Worm (Caenorhabditis elegans) whole organism, mixed stage, embryonic: ENCODE measurements around the gene ceh-31.

Source experiments
- M03D4.4 ChIP-seq: sonication (generic microtip); optimal IDR thresholded peaks from 2 replicates; lab custom pipeline; 2017; ENCODE audit warnings: mild to moderate bottlenecking, missing genetic modification characterization, missing compliant biosample characterization
- ceh-39 ChIP-seq: fragments of 150-350 bp; optimal IDR thresholded peaks from 2 replicates; lab custom pipeline; 2014; ENCODE audit warnings: missing biosample characterization, missing genetic modification characterization
- ceh-43 ChIP-seq: fragments of 200-800 bp; sonication (Bioruptor generic); optimal IDR thresholded peaks from 2 replicates; lab custom pipeline; 2018; ENCODE audit warnings: mild to moderate bottlenecking, missing genetic modification characterization, moderate library complexity, missing compliant biosample characterization
- ceh-83 ChIP-seq: fragments of 200-800 bp; sonication (Bioruptor generic); optimal IDR thresholded peaks from 2 replicates; lab custom pipeline; 2018; ENCODE audit warnings: mild to moderate bottlenecking, missing genetic modification characterization, missing compliant biosample characterization
- ces-1 ChIP-seq: fragments of 150-350 bp; optimal IDR thresholded peaks from 2 replicates; lab custom pipeline; 2014; ENCODE audit warnings: missing biosample characterization, missing genetic modification reagents, missing genetic modification characterization
- cnd-1 ChIP-seq: fragments of 200-800 bp; sonication (Bioruptor generic); optimal IDR thresholded peaks from 2 replicates; lab custom pipeline; 2018; ENCODE audit warnings: mild to moderate bottlenecking, missing genetic modification characterization, missing compliant biosample characterization
- drap-1 ChIP-seq: fragments of 200-800 bp; sonication (Bioruptor generic); optimal IDR thresholded peaks from 3 replicates; lab custom pipeline; 2018; ENCODE audit warnings: mild to moderate bottlenecking, missing genetic modification characterization, missing compliant biosample characterization
- elt-3 ChIP-seq: fragments of 150-350 bp; optimal IDR thresholded peaks from 2 replicates; lab custom pipeline; 2014; ENCODE audit warnings: missing biosample characterization, missing genetic modification characterization
- flh-1 ChIP-seq: fragments of 200-800 bp; sonication (Bioruptor generic); optimal IDR thresholded peaks from 2 replicates; lab custom pipeline; 2018; ENCODE audit warnings: mild to moderate bottlenecking, missing genetic modification characterization, moderate library complexity, missing compliant biosample characterization
- hlh-1 ChIP-seq: fragments of 150-350 bp; optimal IDR thresholded peaks from 2 replicates; lab custom pipeline; 2014; ENCODE audit warnings: missing biosample characterization, missing genetic modification reagents, missing genetic modification characterization
- lin-13 ChIP-seq: fragments of 150-350 bp; optimal IDR thresholded peaks from 2 replicates; lab custom pipeline; 2014; ENCODE audit warnings: missing biosample characterization, missing genetic modification characterization
- lin-32 ChIP-seq: fragments of 200-800 bp; sonication (Bioruptor generic); optimal IDR thresholded peaks from 2 replicates; lab custom pipeline; 2018; ENCODE audit warnings: mild to moderate bottlenecking, missing genetic modification characterization, missing compliant biosample characterization
- lsy-2 ChIP-seq: fragments of 150-350 bp; optimal IDR thresholded peaks from 2 replicates; lab custom pipeline; 2014; ENCODE audit warnings: missing biosample characterization, missing genetic modification characterization
- mab-5 ChIP-seq: fragments of 150-350 bp; optimal IDR thresholded peaks from 2 replicates; lab custom pipeline; 2014; ENCODE audit warnings: missing biosample characterization, missing genetic modification characterization
- mep-1 ChIP-seq: fragments of 150-350 bp; optimal IDR thresholded peaks from 2 replicates; lab custom pipeline; 2017; ENCODE audit warnings: missing biosample characterization, missing genetic modification reagents, missing genetic modification characterization, inconsistent platforms
- mls-2 ChIP-seq: sonication (generic microtip); optimal IDR thresholded peaks from 2 replicates; lab custom pipeline; 2016; ENCODE audit warnings: mild to moderate bottlenecking, missing genetic modification characterization, moderate library complexity, missing compliant biosample characterization
- nhr-12 ChIP-seq: fragments of 150-350 bp; optimal IDR thresholded peaks from 2 replicates; lab custom pipeline; 2014; ENCODE audit warnings: missing biosample characterization, missing genetic modification characterization
- nhr-237 ChIP-seq: fragments of 150-350 bp; optimal IDR thresholded peaks from 2 replicates; lab custom pipeline; 2014; ENCODE audit warnings: missing biosample characterization, missing genetic modification characterization
- nhr-28 ChIP-seq: fragments of 150-350 bp; optimal IDR thresholded peaks from 2 replicates; lab custom pipeline; 2014; ENCODE audit warnings: missing biosample characterization, missing genetic modification characterization
- nhr-76 ChIP-seq: sonication (generic microtip); optimal IDR thresholded peaks from 2 replicates; lab custom pipeline; 2017; ENCODE audit warnings: missing biosample characterization, missing genetic modification characterization
- pha-4 ChIP-seq: fragments of 150-350 bp; optimal IDR thresholded peaks from 2 replicates; lab custom pipeline; 2018; ENCODE audit warnings: missing biosample characterization, missing genetic modification reagents, missing genetic modification characterization
- sem-2 ChIP-seq: fragments of 200-800 bp; sonication (Bioruptor generic); optimal IDR thresholded peaks from 2 replicates; lab custom pipeline; 2018; ENCODE audit warnings: mild to moderate bottlenecking, missing genetic modification characterization, missing compliant biosample characterization
- sptf-1 ChIP-seq: sonication (generic microtip); optimal IDR thresholded peaks from 2 replicates; lab custom pipeline; 2017; ENCODE audit warnings: mild to moderate bottlenecking, missing genetic modification characterization, moderate library complexity, missing compliant biosample characterization
- tbx-8 ChIP-seq: fragments of 200-800 bp; sonication (Bioruptor generic); optimal IDR thresholded peaks from 2 replicates; lab custom pipeline; 2018; ENCODE audit warnings: mild to moderate bottlenecking, missing genetic modification characterization, moderate library complexity, missing compliant biosample characterization
- unc-120 ChIP-seq: sonication (generic microtip); optimal IDR thresholded peaks from 2 replicates; lab custom pipeline; 2017; ENCODE audit warnings: missing genetic modification characterization, missing compliant biosample characterization; ENCODE audit not compliant: poor library complexity, severe bottlenecking
- unc-62 ChIP-seq: fragments of 150-350 bp; optimal IDR thresholded peaks from 2 replicates; lab custom pipeline; 2014; ENCODE audit warnings: missing biosample characterization, missing genetic modification reagents, missing genetic modification characterization
- zip-8 ChIP-seq: fragments of 150-350 bp; optimal IDR thresholded peaks from 2 replicates; lab custom pipeline; 2014; ENCODE audit warnings: missing biosample characterization, missing genetic modification characterization
- ztf-11 ChIP-seq: fragments of 150-350 bp; optimal IDR thresholded peaks from 2 replicates; lab custom pipeline; 2014; ENCODE audit warnings: missing biosample characterization, missing genetic modification characterization

Gene ceh-31

DNA sequence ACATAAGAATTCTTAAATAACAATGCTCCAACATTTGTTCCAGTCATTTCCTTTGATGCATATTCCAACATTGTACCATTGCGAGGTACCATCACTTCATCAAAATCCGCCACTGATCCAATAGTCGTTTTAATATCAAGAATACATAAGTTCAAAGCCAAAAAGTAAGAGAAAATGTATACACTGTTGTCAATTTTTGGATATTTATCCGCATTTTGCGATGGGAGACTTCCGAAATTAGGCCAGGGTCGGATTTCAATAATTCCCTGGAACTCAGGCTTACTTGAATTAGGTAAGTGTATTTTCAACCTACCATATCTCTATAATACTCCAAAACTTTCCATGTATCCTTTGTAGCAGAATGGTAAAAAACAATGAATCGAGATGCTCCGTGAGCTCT lies 36.0 kb downstream of the ceh-31 start, which contains the start of gene M02F4.2:
Gene M02F4.2 (minus strand): TSS at position 101 of the 400 bp plus-strand sequence.
- TF ChIP-seq mls-2 = no peak
- no peak for TF ChIP-seq elt-3 (tag; lab: Kevin White, UChicago)
- no peak for TF ChIP-seq lin-32 (GFP tag; lab: Kevin White, UChicago)
- no peak for TF ChIP-seq mab-5 (tag; lab: Kevin White, UChicago)
- no peak for TF ChIP-seq zip-8 (tag; lab: Kevin White, UChicago)
- no peak for TF ChIP-seq M03D4.4 (tag; lab: Kevin White, UChicago)
- no peak for TF ChIP-seq ceh-43 (GFP tag; lab: Kevin White, UChicago)
- TF ChIP-seq nhr-28 = no peak
- TF ChIP-seq lin-13 = no peak

DNA sequence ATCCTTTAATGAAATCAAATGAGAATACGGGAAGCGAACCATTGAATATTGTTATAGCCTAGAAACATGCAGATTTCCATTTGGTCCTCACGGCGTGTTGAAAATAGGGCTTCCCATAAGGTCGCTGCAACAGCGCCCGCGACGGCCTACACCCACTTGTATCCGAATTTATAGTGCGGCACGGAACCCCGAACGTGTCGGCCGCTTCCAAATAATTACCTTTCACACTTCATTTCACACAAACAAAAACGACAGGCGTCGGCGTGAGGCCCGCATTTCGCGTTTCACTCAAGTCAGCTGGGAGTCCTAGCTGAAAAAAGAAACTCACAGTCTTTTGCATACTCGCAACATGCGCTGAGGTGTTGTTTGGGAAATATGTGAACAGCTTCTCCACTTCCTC lies 36.7 kb downstream of the ceh-31 start:
- TF ChIP-seq nhr-28 = no peak
- TF ChIP-seq nhr-12 (tag; lab: Kevin White, UChicago) = no peak
- no peak for TF ChIP-seq sem-2
- no peak for TF ChIP-seq tbx-8
- TF ChIP-seq mab-5 (tag; lab: Kevin White, UChicago) = no peak
- no peak for TF ChIP-seq lsy-2 (tag; lab: Kevin White, UChicago)
- no peak for TF ChIP-seq unc-120 (tag; lab: Kevin White, UChicago)
- TF ChIP-seq ceh-39 (tag; lab: Kevin White, UChicago) = no peak
- TF ChIP-seq lin-32 (GFP tag; lab: Kevin White, UChicago) = no peak
- TF ChIP-seq flh-1 (GFP tag; lab: Kevin White, UChicago) = no peak

DNA sequence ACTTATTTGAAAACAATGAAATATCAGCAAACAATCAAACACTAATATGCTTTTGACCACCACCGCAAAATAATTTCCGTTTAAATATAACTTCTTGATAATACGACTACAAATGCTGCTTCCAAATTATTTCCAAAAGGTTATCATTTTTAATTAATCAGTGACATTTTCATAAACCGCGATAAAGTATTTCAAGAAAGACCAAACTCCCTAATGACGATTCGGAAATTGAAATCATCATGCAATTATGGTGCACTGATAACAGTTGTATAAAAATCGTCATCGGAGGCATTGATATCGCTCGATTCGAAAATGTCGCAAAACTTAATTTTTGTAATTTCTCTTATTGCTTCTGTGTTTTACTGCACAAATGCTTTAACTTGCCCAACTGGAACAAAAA lies 38.7 kb downstream of the ceh-31 start, which contains the start of gene clec-265:
Gene clec-265 (plus strand): TSS at position 300 of the 400 bp plus-strand sequence.
- no peak for TF ChIP-seq nhr-28
- TF ChIP-seq ceh-83 (GFP tag; lab: Kevin White, UChicago) = no peak
- no peak for TF ChIP-seq nhr-76 (tag; lab: Kevin White, UChicago)
- no peak for TF ChIP-seq mep-1 (tag; lab: Kevin White, UChicago)
- no peak for TF ChIP-seq flh-1 (GFP tag; lab: Kevin White, UChicago)
- TF ChIP-seq elt-3 (tag; lab: Kevin White, UChicago) = no peak
- TF ChIP-seq lin-13 = no peak
- no peak for TF ChIP-seq pha-4 (tag; lab: Kevin White, UChicago)
- no peak for TF ChIP-seq ztf-11 (tag; lab: Kevin White, UChicago)
- TF ChIP-seq ceh-39 (tag; lab: Kevin White, UChicago) = no peak
- no peak for TF ChIP-seq lin-32 (GFP tag; lab: Kevin White, UChicago)
- TF ChIP-seq mab-5 (tag; lab: Kevin White, UChicago) = no peak
- no peak for TF ChIP-seq lsy-2 (tag; lab: Kevin White, UChicago)
- no peak for TF ChIP-seq drap-1 (GFP tag; lab: Kevin White, UChicago)
- TF ChIP-seq ces-1 (GFP tag; lab: Kevin White, UChicago) = no peak
- no peak for TF ChIP-seq sptf-1 (tag; lab: Kevin White, UChicago)
- TF ChIP-seq cnd-1 (tag; lab: Kevin White, UChicago) = no peak
- no peak for TF ChIP-seq hlh-1

DNA sequence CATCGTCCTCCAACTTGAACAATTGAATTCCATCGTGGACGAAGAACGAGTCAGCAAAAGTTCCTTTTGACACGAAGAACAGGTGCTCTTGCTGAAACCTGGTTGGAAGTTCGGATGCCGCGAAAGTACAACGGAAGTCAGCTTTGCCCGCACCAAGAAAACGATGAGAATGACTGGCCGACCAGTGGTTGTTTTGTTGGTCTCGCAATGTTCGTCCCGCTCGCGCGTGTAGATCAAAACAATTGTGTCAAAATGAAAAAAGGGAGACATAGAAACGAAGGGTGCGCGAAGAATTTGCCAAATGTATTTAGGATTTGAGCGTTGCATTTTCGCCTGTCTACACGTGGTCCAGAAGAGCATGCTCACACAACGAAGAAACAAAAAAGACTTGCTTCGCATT lies 41.2 kb downstream of the ceh-31 start, which contains the start of gene M02F4.1:
Gene M02F4.1 (minus strand): TSS at position 101 of the 400 bp plus-strand sequence.
- TF ChIP-seq nhr-237 (tag; lab: Kevin White, UChicago) (no peak), lin-13 (no peak), sem-2 (no peak), hlh-1 (no peak)

ce11 chrX:3025145-3025544 lies 45.1 kb downstream of the ceh-31 start:
- TF ChIP-seq unc-62 (GFP tag; lab: Kevin White, UChicago) (peak; percentile 41), ceh-39 (tag; lab: Kevin White, UChicago) (no peak)

DNA sequence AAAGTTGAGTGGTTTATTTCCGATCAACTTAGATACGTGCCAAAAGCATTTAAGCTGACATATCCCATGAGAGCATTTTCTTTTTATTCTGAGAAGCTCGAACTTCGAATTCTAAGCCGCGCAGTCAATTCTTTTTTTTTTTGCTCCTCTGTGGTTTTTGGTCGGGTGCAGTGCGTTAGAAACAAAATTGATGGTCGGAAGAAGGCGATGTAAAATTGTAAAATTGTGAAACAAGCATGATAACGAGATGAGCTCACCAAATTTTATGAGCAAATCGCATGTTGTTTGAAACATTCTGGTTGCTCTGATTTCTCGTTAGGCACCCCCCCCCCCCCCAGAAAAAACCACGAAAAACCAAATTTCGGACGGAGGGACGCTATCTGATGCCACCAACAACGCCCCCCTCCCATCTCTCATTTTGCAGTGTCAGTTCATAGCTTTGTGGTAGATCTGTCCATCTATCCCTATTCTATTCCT lies 45.5 kb downstream of the ceh-31 start, which contains the start of gene aqp-7:
Gene aqp-7 (plus strand): TSS at position 427 of the 477 bp plus-strand sequence.
- TF ChIP-seq ces-1 (GFP tag; lab: Kevin White, UChicago) (peak; percentile 32), mab-5 (tag; lab: Kevin White, UChicago) (no peak), ztf-11 (tag; lab: Kevin White, UChicago) (no peak)
- TF ChIP-seq, all 35 proteins: peak for 1
